Fruit fly (Drosophila melanogaster) whole organism: ENCODE data around the gene CG11109.

Experiments
- Dll ChIP-seq: fragments of >200 bp; optimal IDR thresholded peaks from 2 replicates; lab custom pipeline; 2017
- EcR ChIP-seq, 2 experiments: fragments of >200 bp; optimal IDR thresholded peaks; 2 replicates each; lab custom pipeline; 2017; ENCODE audit warnings: missing biosample characterization in 2 of 2, missing genetic modification characterization in 2 of 2, missing genetic modification reagents in 2 of 2
- usp ChIP-seq: fragments of >200 bp; optimal IDR thresholded peaks from 2 replicates; lab custom pipeline; 2017; ENCODE audit warnings: missing biosample characterization, missing genetic modification characterization, mixed read lengths

DNA sequence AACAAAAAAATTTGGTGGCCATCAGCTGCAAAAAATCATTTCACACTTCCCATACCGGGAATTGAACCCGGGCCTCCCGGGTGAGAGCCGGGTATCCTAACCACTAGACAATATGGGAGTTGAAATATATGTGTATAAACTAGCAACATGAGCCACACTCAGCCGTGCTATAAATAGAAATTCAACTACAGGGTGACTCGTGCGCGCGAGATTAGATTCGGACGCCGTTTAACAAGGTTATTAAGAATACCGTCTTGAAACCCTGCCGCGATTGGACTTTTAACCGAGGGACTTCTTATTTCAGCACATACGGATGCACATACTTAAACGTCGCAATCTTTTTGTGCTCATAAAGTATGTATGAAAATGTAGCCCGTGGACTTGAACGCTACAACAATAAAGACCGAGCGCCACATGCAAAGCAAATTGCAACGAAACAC, 24.3 kb upstream of the CG11109 start:
- TF ChIP-seq usp (GFP tag; lab: Kevin White, UChicago) (no peak), EcR (GFP tag; optimal IDR thresholded peaks at IDR 0.05; lab: Kevin White, UChicago) (no peak), Dll (lab: Kevin White, UChicago) (no peak)
